Fruit fly (Drosophila melanogaster): ENCODE measurements around the gene CG13887.
A peak's percentile ranks its signal among the peaks of the same experiment; 100 is the strongest.

The CG13887 gene

DNA sequence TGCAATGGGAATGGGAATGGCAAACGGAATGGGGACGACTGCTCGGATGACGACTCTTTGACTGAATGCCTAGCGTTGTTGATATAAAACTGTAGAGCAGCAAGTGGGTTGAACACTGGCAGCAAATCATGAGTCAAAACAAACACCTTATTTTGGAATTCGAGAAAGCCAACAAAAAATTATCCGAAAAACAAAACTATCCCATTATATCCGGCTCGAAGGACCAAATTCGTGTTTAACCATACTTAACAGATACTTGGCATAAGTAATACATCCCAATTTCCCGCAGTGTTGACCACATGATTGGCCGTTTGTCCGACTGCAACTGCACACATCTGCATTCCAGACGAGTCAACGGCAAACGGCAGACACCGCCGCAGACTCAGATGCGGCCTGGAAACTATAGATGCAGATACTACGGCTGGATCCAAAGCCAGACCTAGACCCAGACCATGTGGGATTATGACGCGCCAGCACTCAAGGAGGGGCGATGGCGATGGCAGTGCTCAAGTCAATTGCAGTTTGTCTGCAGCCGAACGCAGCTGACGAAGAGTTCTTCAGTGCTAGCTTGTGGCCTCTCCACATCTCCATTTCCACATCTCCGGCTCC lies 24.3 kb upstream of the CG13887 start (continued):
- no peak for TF ChIP-seq bcd (GFP tag; optimal IDR thresholded peaks at IDR 0.05)
- TF ChIP-seq twi (tag; optimal IDR thresholded peaks at IDR 0.05): peak; percentile 95
- no peak for TF ChIP-seq Taf1 (GFP tag; IDR thresholded peaks at IDR 0.05)
- peak; percentile 23 for TF ChIP-seq CG2712 (tag; optimal IDR thresholded peaks at IDR 0.05)
- TF ChIP-seq ERR (GFP tag; optimal IDR thresholded peaks at IDR 0.05): no peak
- TF ChIP-seq bowl (GFP tag; IDR thresholded peaks at IDR 0.05): no peak
- no peak for TF ChIP-seq CG12299 (tag; optimal IDR thresholded peaks at IDR 0.05)
- TF ChIP-seq Sox102F (GFP tag; optimal IDR thresholded peaks at IDR 0.05): peak; percentile 56
- no peak for TF ChIP-seq cas (GFP tag; IDR thresholded peaks at IDR 0.05)
- TF ChIP-seq CG9817 (tag; optimal IDR thresholded peaks at IDR 0.05): no peak
- TF ChIP-seq CG7928 (GFP tag; optimal IDR thresholded peaks at IDR 0.05): no peak
- TF ChIP-seq HLH4C (GFP tag; IDR thresholded peaks at IDR 0.05; ENCODE audit: partially characterized antibody): no peak
- no peak for TF ChIP-seq CG12219 (GFP tag; optimal IDR thresholded peaks at IDR 0.05)
- no peak for TF ChIP-seq Side (GFP tag; optimal IDR thresholded peaks at IDR 0.05)
- no peak for TF ChIP-seq CG8281 (tag; optimal IDR thresholded peaks at IDR 0.05)
- no peak for TF ChIP-seq CG30431 (GFP tag; optimal IDR thresholded peaks at IDR 0.05)
- TF ChIP-seq tin (GFP tag; optimal IDR thresholded peaks at IDR 0.05): no peak
- TF ChIP-seq CG11456 (GFP tag; IDR thresholded peaks at IDR 0.05): no peak
- no peak for TF ChIP-seq Dfd (GFP tag; optimal IDR thresholded peaks at IDR 0.05)
- no peak for TF ChIP-seq Optix (GFP tag; IDR thresholded peaks at IDR 0.05)
- TF ChIP-seq CG17328 (GFP tag; IDR thresholded peaks at IDR 0.05): 0 out of 2 replicates have a peak, but pooled peaks have one; percentile 30
- TF ChIP-seq Sry-δ (GFP tag; optimal IDR thresholded peaks at IDR 0.05): no peak
- TF ChIP-seq ssp (GFP tag; IDR thresholded peaks at IDR 0.05): no peak
- TF ChIP-seq CG17186 (GFP tag; optimal IDR thresholded peaks at IDR 0.05): no peak
- TF ChIP-seq dmrt99B (tag; optimal IDR thresholded peaks at IDR 0.05): peak; percentile 56
- no peak for TF ChIP-seq lab (GFP tag; optimal IDR thresholded peaks at IDR 0.05)
- TF ChIP-seq Antp (GFP tag; optimal IDR thresholded peaks at IDR 0.05): no peak
- TF ChIP-seq Dip2 (GFP tag; IDR thresholded peaks at IDR 0.05): no peak
- no peak for TF ChIP-seq CG7372 (GFP tag; IDR thresholded peaks at IDR 0.05)
- TF ChIP-seq CG5245 (GFP tag; optimal IDR thresholded peaks at IDR 0.05): no peak
- TF ChIP-seq gce (GFP tag; IDR thresholded peaks at IDR 0.05): no peak
- no peak for TF ChIP-seq Doc2 (GFP tag; IDR thresholded peaks at IDR 0.05)
- TF ChIP-seq chm (GFP tag; IDR thresholded peaks at IDR 0.05): no peak
- TF ChIP-seq odd (GFP tag; optimal IDR thresholded peaks at IDR 0.05): no peak
- no peak for TF ChIP-seq CG10209 (GFP tag; optimal IDR thresholded peaks at IDR 0.05)
- TF ChIP-seq jing (GFP tag; optimal IDR thresholded peaks at IDR 0.05): no peak
- TF ChIP-seq Stat92E (GFP tag; optimal IDR thresholded peaks at IDR 0.05): no peak
- no peak for TF ChIP-seq gfzf (GFP tag; optimal IDR thresholded peaks at IDR 0.05)
- TF ChIP-seq sd (tag; optimal IDR thresholded peaks at IDR 0.05): no peak
- TF ChIP-seq sens-2 (GFP tag; IDR thresholded peaks at IDR 0.05): no peak
- TF ChIP-seq gcm (GFP tag; optimal IDR thresholded peaks at IDR 0.05): peak; percentile 7
- peak; percentile 42 for TF ChIP-seq CG18262 (tag; optimal IDR thresholded peaks at IDR 0.05)
- no peak for TF ChIP-seq stwl (tag; optimal IDR thresholded peaks at IDR 0.05)
- no peak for TF ChIP-seq CG31388 (GFP tag; optimal IDR thresholded peaks at IDR 0.05)
- TF ChIP-seq dysf (GFP tag; IDR thresholded peaks at IDR 0.05): peak; percentile 22; the same call in 1 of the 3 replicates
- TF ChIP-seq CG31441 (GFP tag; IDR thresholded peaks at IDR 0.05): peak; percentile 35
- no peak for TF ChIP-seq CG8290 (GFP tag; optimal IDR thresholded peaks at IDR 0.05)
- no peak for TF ChIP-seq CG8290 (tag; optimal IDR thresholded peaks at IDR 0.05)
- no peak for TF ChIP-seq CG13296 (GFP tag; optimal IDR thresholded peaks at IDR 0.05)
- TF ChIP-seq CG31224 (GFP tag; IDR thresholded peaks at IDR 0.05): no peak
- TF ChIP-seq Lpt (GFP tag; optimal IDR thresholded peaks at IDR 0.05): no peak
- no peak for TF ChIP-seq Elba2 (GFP tag; optimal IDR thresholded peaks at IDR 0.05)
